Fruit fly (Drosophila melanogaster): ENCODE results near the gene CG5421.

Gene CG5421

dm6 chr2L:12457715-12458114, 9.8 kb upstream of the CG5421 start (continued):
- TF ChIP-seq peb (GFP tag; IDR thresholded peaks at IDR 0.05) (0 out of 2 replicates have a peak, but pooled peaks have one; percentile 5), Doc2 (GFP tag; IDR thresholded peaks at IDR 0.05) (no peak), cg (GFP tag; optimal IDR thresholded peaks at IDR 0.05) (no peak), CG7987 (GFP tag; optimal IDR thresholded peaks at IDR 0.05) (no peak), TFAM (GFP tag; optimal IDR thresholded peaks at IDR 0.05) (no peak), NC2α (GFP tag; optimal IDR thresholded peaks at IDR 0.05) (no peak), HmgD (GFP tag; optimal IDR thresholded peaks at IDR 0.05) (peak; percentile 9), scrt (GFP tag; optimal IDR thresholded peaks at IDR 0.05) (no peak), vvl (GFP tag; IDR thresholded peaks at IDR 0.05) (no peak), CG10321 (GFP tag; IDR thresholded peaks at IDR 0.05) (0 out of 2 replicates have a peak, but pooled peaks have one; percentile 4), ewg (GFP tag; optimal IDR thresholded peaks at IDR 0.05) (no peak), H15 (GFP tag; IDR thresholded peaks at IDR 0.05) (peak; percentile 33; the same call in 1 of the 3 replicates), shn (GFP tag; optimal IDR thresholded peaks at IDR 0.05) (no peak), CG7786 (GFP tag; optimal IDR thresholded peaks at IDR 0.05) (no peak), sens (GFP tag) (peak; percentile 32), CG11085 (GFP tag; IDR thresholded peaks at IDR 0.05) (0 out of 2 replicates have a peak, but pooled peaks have one; percentile 19), chif (GFP tag; optimal IDR thresholded peaks at IDR 0.05) (peak in 1 of 2 experiments; percentile 1), cas (GFP tag; IDR thresholded peaks at IDR 0.05) (0 out of 2 replicates have a peak, but pooled peaks have one; percentile 8), ase (GFP tag; IDR thresholded peaks at IDR 0.05) (no peak), Mad (GFP tag; optimal IDR thresholded peaks at IDR 0.05) (peak; percentile 9), pb (GFP tag; optimal IDR thresholded peaks at IDR 0.05) (no peak), dati (GFP tag; IDR thresholded peaks at IDR 0.05) (no peak), NFAT (GFP tag; IDR thresholded peaks at IDR 0.05) (0 out of 2 replicates have a peak, but pooled peaks have one; percentile 6), sens-2 (GFP tag; IDR thresholded peaks at IDR 0.05) (no peak), zf30C (GFP tag; optimal IDR thresholded peaks at IDR 0.05) (no peak), vnd (GFP tag; IDR thresholded peaks at IDR 0.05; ENCODE audit: partially characterized antibody) (no peak), CG3847 (GFP tag; IDR thresholded peaks at IDR 0.05) (0 out of 2 replicates have a peak, but pooled peaks have one; percentile 10), CG6791 (GFP tag; IDR thresholded peaks at IDR 0.05; ENCODE audit: partially characterized antibody) (peak; percentile 33; the same call in 1 of the 3 replicates), sc (optimal IDR thresholded peaks at IDR 0.05) (no peak), sc (GFP tag; optimal IDR thresholded peaks at IDR 0.05) (no peak), CG3726 (GFP tag; IDR thresholded peaks at IDR 0.05) (0 out of 3 replicates have a peak, but pooled peaks have one; percentile 35), CG10543 (GFP tag; optimal IDR thresholded peaks at IDR 0.05) (no peak), Hey (tag; optimal IDR thresholded peaks at IDR 0.05) (no peak), CG7839 (tag; optimal IDR thresholded peaks at IDR 0.05) (no peak), CG8388 (GFP tag; optimal IDR thresholded peaks at IDR 0.05) (no peak), CG10565 (GFP tag; optimal IDR thresholded peaks at IDR 0.05) (no peak), CG13775 (GFP tag; optimal IDR thresholded peaks at IDR 0.05) (no peak), zfh1 (GFP tag; IDR thresholded peaks at IDR 0.05) (peak; percentile 19; the same call in 1 of the 3 replicates), Hr3 (GFP tag; optimal IDR thresholded peaks at IDR 0.05) (no peak), cwo (GFP tag; optimal IDR thresholded peaks at IDR 0.05) (no peak), tin (GFP tag; optimal IDR thresholded peaks at IDR 0.05) (no peak), GATAe (GFP tag; conservative IDR thresholded peaks at IDR 0.05) (no peak), ranshi (GFP tag; IDR thresholded peaks at IDR 0.05) (no peak), MBD-R2 (GFP tag; IDR thresholded peaks at IDR 0.05) (0 out of 2 replicates have a peak, but pooled peaks have one; percentile 6)

Data from whole organism, embryonic.